Fruit fly (Drosophila melanogaster) whole organism, embryonic: Measurements from ENCODE around the gene ENGase.

Source experiments
- ATbp ChIP-seq: fragments of 200-800 bp; sonication (Bioruptor generic); optimal IDR thresholded peaks from 2 replicates; lab custom pipeline; 2017; ENCODE audit warnings: missing biosample characterization, mild to moderate bottlenecking, missing genetic modification characterization, missing genetic modification reagents
- Adf1 ChIP-seq: fragments of 200-800 bp; sonication (Bioruptor generic); IDR thresholded peaks from 2 replicates; pipeline ENCODE4 v1.3.6; 2022; ENCODE audit warnings: missing biosample characterization, missing genetic modification characterization
- CG17802 ChIP-seq: fragments of 200-800 bp; sonication (Bioruptor generic); optimal IDR thresholded peaks from 2 replicates; lab custom pipeline; 2018; ENCODE audit warnings: missing biosample characterization, mild to moderate bottlenecking, missing genetic modification characterization, moderate library complexity
- CG18599 ChIP-seq: fragments of 200-800 bp; sonication (Bioruptor generic); optimal IDR thresholded peaks from 3 replicates; lab custom pipeline; 2017; ENCODE audit warnings: missing biosample characterization, missing genetic modification characterization, mild to moderate bottlenecking, moderate library complexity, missing genetic modification reagents
- CG3065 ChIP-seq: fragments of 200-800 bp; sonication (Bioruptor generic); optimal IDR thresholded peaks from 2 replicates; lab custom pipeline; 2016; ENCODE audit warnings: missing biosample characterization, missing genetic modification characterization
- CG32772 ChIP-seq: fragments of 200-800 bp; sonication (Bioruptor generic); IDR thresholded peaks from 2 replicates; pipeline ENCODE4 v1.3.6; 2022; ENCODE audit warnings: missing biosample characterization, missing genetic modification characterization
- CG4424 ChIP-seq: fragments of 200-800 bp; sonication (Bioruptor generic); optimal IDR thresholded peaks from 3 replicates; lab custom pipeline; 2016; ENCODE audit warnings: missing biosample characterization, missing genetic modification characterization
- CG6175 ChIP-seq: fragments of 200-800 bp; sonication (Bioruptor generic); IDR thresholded peaks from 3 replicates; pipeline ENCODE4 v1.3.6; 2022; ENCODE audit warnings: missing biosample characterization, missing genetic modification characterization
- CG6689 ChIP-seq: fragments of 200-800 bp; sonication (Bioruptor generic); IDR thresholded peaks from 2 replicates; pipeline ENCODE4 v1.3.6; 2022; ENCODE audit warnings: missing biosample characterization, missing genetic modification characterization
- CG6791 ChIP-seq: fragments of 200-800 bp; sonication (Bioruptor generic); IDR thresholded peaks from 3 replicates; pipeline ENCODE4 v1.3.6; 2022; ENCODE audit warnings: missing biosample characterization, missing genetic modification characterization; ENCODE audit not compliant: partially characterized antibody
- CG7963 ChIP-seq: fragments of 200-800 bp; sonication (Bioruptor generic); IDR thresholded peaks from 3 replicates; pipeline ENCODE4 v1.3.6; 2022; ENCODE audit warnings: missing biosample characterization, missing genetic modification characterization; ENCODE audit not compliant: partially characterized antibody
- CG8089 ChIP-seq: fragments of 200-800 bp; sonication (Bioruptor generic); optimal IDR thresholded peaks from 3 replicates; lab custom pipeline; 2016; ENCODE audit warnings: missing biosample characterization, missing genetic modification characterization
- CG8281 ChIP-seq: fragments of 200-800 bp; sonication (Bioruptor generic); optimal IDR thresholded peaks from 2 replicates; lab custom pipeline; 2018; ENCODE audit warnings: missing biosample characterization, mild to moderate bottlenecking, missing genetic modification characterization, moderate library complexity
- CG8478 ChIP-seq: fragments of >200 bp; optimal IDR thresholded peaks from 2 replicates; lab custom pipeline; 2018
- CG8924 ChIP-seq: fragments of 200-800 bp; optimal IDR thresholded peaks from 3 replicates; lab custom pipeline; 2019; ENCODE audit warnings: missing biosample characterization, mild to moderate bottlenecking, missing genetic modification characterization, moderate library complexity
- CkIIα-i1 ChIP-seq: fragments of 200-800 bp; sonication (Bioruptor generic); IDR thresholded peaks from 2 replicates; pipeline ENCODE4 v1.3.6; 2022; ENCODE audit warnings: missing biosample characterization, missing genetic modification characterization
- CrebB ChIP-seq: fragments of 200-800 bp; sonication (Bioruptor generic); optimal IDR thresholded peaks from 3 replicates; lab custom pipeline; 2018; ENCODE audit warnings: missing biosample characterization, mild to moderate bottlenecking, missing genetic modification characterization
- Ets97D ChIP-seq: fragments of 200-800 bp; sonication (Bioruptor generic); optimal IDR thresholded peaks from 3 replicates; lab custom pipeline; 2016; ENCODE audit warnings: missing biosample characterization, missing genetic modification characterization
- HmgD ChIP-seq: fragments of 200-800 bp; sonication (Bioruptor generic); optimal IDR thresholded peaks from 3 replicates; lab custom pipeline; 2016; ENCODE audit warnings: missing biosample characterization, missing genetic modification characterization
- Jarid2 ChIP-seq: fragments of 200-800 bp; sonication (Bioruptor generic); optimal IDR thresholded peaks from 3 replicates; lab custom pipeline; 2017; ENCODE audit warnings: mild to moderate bottlenecking, missing biosample characterization, missing genetic modification reagents, missing genetic modification characterization
- MBD-R2 ChIP-seq: fragments of 200-800 bp; sonication (Bioruptor generic); IDR thresholded peaks from 2 replicates; pipeline ENCODE4 v1.3.6; 2022; ENCODE audit warnings: missing biosample characterization, missing genetic modification characterization
- Med ChIP-seq: fragments of 200-800 bp; sonication (Bioruptor generic); peaks from one replicate; lab custom pipeline; 2016; ENCODE audit warnings: missing biosample characterization, missing genetic modification characterization, mild to moderate bottlenecking, inconsistent platforms, moderate library complexity
- Myb ChIP-seq: fragments of 200-800 bp; sonication (Bioruptor generic); optimal IDR thresholded peaks from 2 replicates; lab custom pipeline; 2016; ENCODE audit warnings: missing biosample characterization, missing genetic modification characterization
- Nf-YB ChIP-seq: fragments of 200-800 bp; sonication (Bioruptor generic); optimal IDR thresholded peaks from 3 replicates; lab custom pipeline; 2019; ENCODE audit warnings: missing biosample characterization, mild to moderate bottlenecking, missing genetic modification characterization, moderate library complexity
- NfI ChIP-seq: fragments of 200-800 bp; sonication (Bioruptor generic); optimal IDR thresholded peaks from 3 replicates; lab custom pipeline; 2018; ENCODE audit warnings: missing biosample characterization, mild to moderate bottlenecking, missing genetic modification characterization, moderate library complexity
- Ravus ChIP-seq: fragments of 200-800 bp; sonication (Bioruptor generic); IDR thresholded peaks from 2 replicates; pipeline ENCODE4 v1.3.6; 2022; ENCODE audit warnings: missing biosample characterization, missing genetic modification characterization
- Scr ChIP-seq: fragments of 200-800 bp; sonication (Bioruptor generic); IDR thresholded peaks from 2 replicates; pipeline ENCODE4 v1.3.6; 2022; ENCODE audit warnings: missing biosample characterization, missing genetic modification characterization; ENCODE audit not compliant: partially characterized antibody
- Tbp ChIP-seq: fragments of >200 bp; optimal IDR thresholded peaks from 2 replicates; lab custom pipeline; 2018; ENCODE audit warnings: missing biosample characterization, missing genetic modification characterization
- Vsx1 ChIP-seq: fragments of 200-800 bp; sonication (Bioruptor generic); optimal IDR thresholded peaks from 2 replicates; lab custom pipeline; 2017; ENCODE audit warnings: missing biosample characterization, mild to moderate bottlenecking, missing genetic modification characterization, missing genetic modification reagents
- chinmo ChIP-seq: fragments of 200-800 bp; sonication (Bioruptor generic); IDR thresholded peaks from 4 replicates; pipeline ENCODE4 v1.3.6; 2022; ENCODE audit warnings: missing biosample characterization, missing genetic modification characterization; ENCODE audit not compliant: partially characterized antibody
- chn ChIP-seq: fragments of 200-800 bp; sonication (Bioruptor generic); optimal IDR thresholded peaks from 2 replicates; lab custom pipeline; 2016; ENCODE audit warnings: missing biosample characterization, missing genetic modification characterization
- ci ChIP-seq: fragments of 200-800 bp; sonication (Bioruptor generic); IDR thresholded peaks from 3 replicates; pipeline ENCODE4 v1.3.6; 2022; ENCODE audit warnings: missing biosample characterization, missing genetic modification characterization
- eve ChIP-seq, 2 experiments: fragments of >200 bp; optimal IDR thresholded peaks; 2 replicates each; lab custom pipeline; 2017; ENCODE audit warnings: missing biosample characterization in 2 of 2, missing genetic modification characterization in 2 of 2
- fd96Cb ChIP-seq: fragments of 200-800 bp; sonication (Bioruptor generic); optimal IDR thresholded peaks from 2 replicates; lab custom pipeline; 2018; ENCODE audit warnings: missing biosample characterization, mild to moderate bottlenecking, missing genetic modification characterization, moderate library complexity
- kni ChIP-seq: fragments of 200-800 bp; sonication (Bioruptor generic); optimal IDR thresholded peaks from 3 replicates; lab custom pipeline; 2017; ENCODE audit warnings: mild to moderate bottlenecking, missing biosample characterization, missing genetic modification reagents, missing genetic modification characterization
- knrl ChIP-seq: fragments of 200-800 bp; sonication (Bioruptor generic); IDR thresholded peaks from 3 replicates; pipeline ENCODE4 v1.3.6; 2022; ENCODE audit warnings: missing biosample characterization, missing genetic modification characterization; ENCODE audit not compliant: partially characterized antibody
- nerfin-1 ChIP-seq: fragments of 200-800 bp; sonication (Bioruptor generic); optimal IDR thresholded peaks from 3 replicates; lab custom pipeline; 2019; ENCODE audit warnings: missing biosample characterization, mild to moderate bottlenecking, missing genetic modification characterization, moderate library complexity
- oc ChIP-seq: fragments of 200-800 bp; sonication (Bioruptor generic); optimal IDR thresholded peaks from 2 replicates; lab custom pipeline; 2018; ENCODE audit warnings: missing biosample characterization, mild to moderate bottlenecking, missing genetic modification characterization, moderate library complexity
- pan ChIP-seq, 4 experiments: fragments of >200 bp in 3 of 4; fragments of 200-800 bp in 1 of 4; sonication (Bioruptor generic) in 1 of 4; optimal IDR thresholded peaks in 3 of 4; IDR thresholded peaks in 1 of 4; 2 replicates each; pipeline versions ENCODE4 v1.3.6 to Lab custom; 2017 to 2022; ENCODE audit warnings: missing biosample characterization in 2 of 4, missing genetic modification characterization in 2 of 4, mixed read lengths in 1 of 4
- sima ChIP-seq: fragments of 200-800 bp; sonication (Bioruptor generic); optimal IDR thresholded peaks from 2 replicates; lab custom pipeline; 2016; ENCODE audit warnings: missing biosample characterization, missing genetic modification characterization
- tgo ChIP-seq: fragments of 200-800 bp; sonication (Bioruptor generic); IDR thresholded peaks from 3 replicates; pipeline ENCODE4 v1.3.6; 2022; ENCODE audit warnings: missing biosample characterization, missing genetic modification characterization
- tin ChIP-seq: fragments of 200-800 bp; sonication (Bioruptor generic); optimal IDR thresholded peaks from 3 replicates; lab custom pipeline; 2016; ENCODE audit warnings: missing biosample characterization, missing genetic modification characterization
- toy ChIP-seq: fragments of 200-800 bp; sonication (Bioruptor generic); IDR thresholded peaks from 2 replicates; pipeline ENCODE4 v1.3.6; 2022; ENCODE audit warnings: missing biosample characterization, missing genetic modification characterization
- ttk ChIP-seq: fragments of 200-800 bp; sonication (Bioruptor generic); IDR thresholded peaks from 2 replicates; pipeline ENCODE4 v2.1.2; 2022; ENCODE audit warnings: missing biosample characterization, missing genetic modification characterization
- twi ChIP-seq: fragments of 200-800 bp; optimal IDR thresholded peaks from 2 replicates; lab custom pipeline; 2019; ENCODE audit warnings: missing biosample characterization, mild to moderate bottlenecking, missing genetic modification characterization, moderate library complexity
- unpg ChIP-seq: fragments of 200-800 bp; sonication (Bioruptor generic); optimal IDR thresholded peaks from 3 replicates; lab custom pipeline; 2018; ENCODE audit warnings: missing biosample characterization, mild to moderate bottlenecking, missing genetic modification characterization, moderate library complexity
- z ChIP-seq: fragments of 200-800 bp; sonication (Bioruptor generic); IDR thresholded peaks from 3 replicates; pipeline ENCODE4 v1.3.6; 2022; ENCODE audit warnings: missing biosample characterization, missing genetic modification characterization
- zf30C ChIP-seq: fragments of 200-800 bp; sonication (Bioruptor generic); optimal IDR thresholded peaks from 3 replicates; lab custom pipeline; 2018; ENCODE audit warnings: missing biosample characterization, mild to moderate bottlenecking, missing genetic modification characterization
- zfh1 ChIP-seq: fragments of 200-800 bp; sonication (Bioruptor generic); IDR thresholded peaks from 3 replicates; pipeline ENCODE4 v1.3.6; 2022; ENCODE audit warnings: missing biosample characterization, missing genetic modification characterization

ENGase gene

dm6 chrX:17397103-17397711 lies 26.2 kb upstream of the ENGase start, which contains the start of gene B-H1 (continued):
- TF ChIP-seq zf30C (GFP tag; lab: Kevin White, UChicago) = no peak
- TF ChIP-seq sima (GFP tag; lab: Kevin White, UChicago) = no peak
- TF ChIP-seq CG7963 (GFP tag; lab: Robert Waterston, UW) = 0 out of 3 replicates have a peak, but pooled peaks have one; percentile 23
- peak; percentile 3 for TF ChIP-seq chn (GFP tag; lab: Kevin White, UChicago)
- TF ChIP-seq nerfin-1 = peak; percentile 7
- peak; percentile 62; the same call in 1 of the 4 replicates for TF ChIP-seq chinmo (GFP tag; lab: Robert Waterston, UW)
- TF ChIP-seq knrl (GFP tag; lab: Robert Waterston, UW) = peak; percentile 20; the same call in 1 of the 3 replicates
- TF ChIP-seq Adf1 = peak; percentile 95
- TF ChIP-seq CG17802 = no peak
- TF ChIP-seq CG6689 = no peak
- no peak for TF ChIP-seq fd96Cb (tag; lab: Kevin White, UChicago)
- TF ChIP-seq kni = peak; percentile 6
- peak; percentile 44; the same call in 1 of the 3 replicates for TF ChIP-seq CG6791 (GFP tag; lab: Robert Waterston, UW)
- no peak for TF ChIP-seq Ravus (GFP tag; lab: Robert Waterston, UW)
- no peak for TF ChIP-seq toy (GFP tag; lab: Robert Waterston, UW)
- peak; percentile 58; the same call in 2 of the 3 replicates for TF ChIP-seq ci
- TF ChIP-seq ttk (GFP tag; lab: Robert Waterston, UW) = peak; percentile 17; the same call in 1 of the 2 replicates
- no peak for TF ChIP-seq unpg (GFP tag; lab: Kevin White, UChicago)
- TF ChIP-seq CG3065 = no peak
- TF ChIP-seq oc (tag; lab: Kevin White, UChicago) = peak; percentile 31
- no peak for TF ChIP-seq tin (GFP tag; lab: Kevin White, UChicago)
- TF ChIP-seq Jarid2 (GFP tag; lab: Kevin White, UChicago) = peak; percentile 81
- TF ChIP-seq CkIIα-i1 (GFP tag; lab: Robert Waterston, UW) = no peak
- no peak for TF ChIP-seq CG18599
- TF ChIP-seq CG6175 (GFP tag; lab: Robert Waterston, UW) = peak; percentile 73; the same call in 2 of the 3 replicates
- no peak for TF ChIP-seq tgo
- TF ChIP-seq Med (GFP tag; lab: Kevin White, UChicago) = peak; percentile 26
- no peak for TF ChIP-seq Scr (GFP tag; lab: Robert Waterston, UW)
- peak; percentile 8 for TF ChIP-seq HmgD (GFP tag; lab: Kevin White, UChicago)
- no peak for TF ChIP-seq pan (optimal IDR thresholded peaks at IDR 0.05; lab: Kevin White, UChicago)
- peak in 1 of 2 experiments; percentile 29 for TF ChIP-seq pan (GFP tag; optimal IDR thresholded peaks at IDR 0.05 in 1 of 2, IDR thresholded peaks at IDR 0.05 in 1 of 2)
- no peak for TF ChIP-seq ATbp
- no peak for TF ChIP-seq CrebB
- TF ChIP-seq twi (tag; lab: Kevin White, UChicago) = peak; percentile 35
- no peak for TF ChIP-seq CG4424 (GFP tag; lab: Kevin White, UChicago)
- TF ChIP-seq CG8281 (tag; lab: Kevin White, UChicago) = no peak
- peak; percentile 91 for TF ChIP-seq CG8478 (lab: Kevin White, UChicago)
- TF ChIP-seq eve (GFP tag; optimal IDR thresholded peaks at IDR 0.05; lab: Kevin White, UChicago) = no peak
- TF ChIP-seq Vsx1 = peak; percentile 37
- no peak for TF ChIP-seq Ets97D (GFP tag; lab: Kevin White, UChicago)
- TF ChIP-seq MBD-R2 (GFP tag; lab: Robert Waterston, UW) = no peak
- TF ChIP-seq CG8924 (tag; lab: Kevin White, UChicago) = peak; percentile 51
- no peak for TF ChIP-seq CG8089
- no peak for TF ChIP-seq CG32772
- TF ChIP-seq NfI (GFP tag; lab: Kevin White, UChicago) = no peak
- TF ChIP-seq zfh1 (GFP tag; lab: Robert Waterston, UW) = no peak
- no peak for TF ChIP-seq Tbp
- TF ChIP-seq Myb (GFP tag; lab: Kevin White, UChicago) = no peak
- peak; percentile 97 for TF ChIP-seq Nf-YB
- TF ChIP-seq z (GFP tag; lab: Robert Waterston, UW) = 0 out of 3 replicates have a peak, but pooled peaks have one; percentile 19
